Worm (Caenorhabditis elegans) whole organism, L3 larva: ENCODE measurements around the gene F56C3.7.

ENCODE experiments used
- ZK546.5 ChIP-seq: sonication (generic microtip); optimal IDR thresholded peaks from 2 replicates; lab custom pipeline; 2017; ENCODE audit warnings: missing biosample characterization, missing genetic modification characterization
- ama-1 ChIP-seq: fragments of 150-350 bp; optimal IDR thresholded peaks from 2 replicates; lab custom pipeline; 2018
- fkh-10 ChIP-seq: sonication (generic microtip); optimal IDR thresholded peaks from 2 replicates; lab custom pipeline; 2017; ENCODE audit warnings: missing biosample characterization, missing genetic modification reagents, missing genetic modification characterization
- nhr-76 ChIP-seq: fragments of 150-350 bp; sonication (generic microtip); optimal IDR thresholded peaks from 5 replicates; lab custom pipeline; 2014; ENCODE audit warnings: missing biosample characterization, missing genetic modification characterization

- TF ChIP-seq fkh-10 (GFP tag; lab: Kevin White, UChicago) = no peak
- no peak for TF ChIP-seq ZK546.5 (tag; lab: Kevin White, UChicago)
- no peak for TF ChIP-seq ama-1
- TF ChIP-seq nhr-76 (tag; lab: Kevin White, UChicago) = no peak
Measured at ce11 chrX:1394437-1394836, 23.9 kb upstream of the F56C3.7 start.
